Fruit fly (Drosophila melanogaster) whole organism, prepupa: ENCODE measurements around the gene CG46308.
"Not testable (repeated sequence)": the region's sequence is repeated elsewhere in the genome, so short reads cannot be mapped to it uniquely, and the experiment has no call there.

Experiments used
- Blimp-1 ChIP-seq: fragments of 200-800 bp; sonication (Bioruptor generic); optimal IDR thresholded peaks from 3 replicates; lab custom pipeline; 2017; ENCODE audit warnings: missing biosample characterization, missing genetic modification characterization, mild to moderate bottlenecking, moderate library complexity, missing genetic modification reagents
- CG11762 ChIP-seq: fragments of 200-800 bp; sonication (Bioruptor generic); optimal IDR thresholded peaks from 3 replicates; lab custom pipeline; 2016; ENCODE audit warnings: missing biosample characterization, missing genetic modification characterization; ENCODE audit not compliant: insufficient read depth
- CG15336 ChIP-seq: fragments of 200-800 bp; sonication (Bioruptor generic); IDR thresholded peaks from 2 replicates; pipeline ENCODE4 v1.3.6; 2022; ENCODE audit warnings: missing biosample characterization, missing genetic modification characterization
- CG1621 ChIP-seq: fragments of 200-800 bp; sonication (Bioruptor generic); optimal IDR thresholded peaks from 3 replicates; lab custom pipeline; 2018; ENCODE audit warnings: missing biosample characterization, mild to moderate bottlenecking, missing genetic modification characterization
- CG31627 ChIP-seq: fragments of 200-800 bp; sonication (Bioruptor generic); optimal IDR thresholded peaks from 3 replicates; lab custom pipeline; 2016; ENCODE audit warnings: missing biosample characterization, missing genetic modification characterization
- CG32006 ChIP-seq: fragments of 200-800 bp; sonication (Bioruptor generic); optimal IDR thresholded peaks from 3 replicates; lab custom pipeline; 2017; ENCODE audit warnings: missing biosample characterization, mild to moderate bottlenecking, missing genetic modification characterization
- CG3919 ChIP-seq: fragments of 200-800 bp; sonication (Bioruptor generic); optimal IDR thresholded peaks from 3 replicates; lab custom pipeline; 2016; ENCODE audit warnings: missing biosample characterization, missing genetic modification characterization
- CG4318 ChIP-seq: fragments of 200-800 bp; sonication (Bioruptor generic); optimal IDR thresholded peaks from 3 replicates; lab custom pipeline; 2017; ENCODE audit warnings: missing biosample characterization, mild to moderate bottlenecking, missing genetic modification characterization
- CG6276 ChIP-seq: fragments of 200-800 bp; sonication (Bioruptor generic); optimal IDR thresholded peaks from 2 replicates; lab custom pipeline; 2017; ENCODE audit warnings: missing biosample characterization, mild to moderate bottlenecking, missing genetic modification characterization
- CG6808 ChIP-seq: fragments of 200-800 bp; sonication (Bioruptor generic); optimal IDR thresholded peaks from 3 replicates; lab custom pipeline; 2017; ENCODE audit warnings: missing biosample characterization, missing genetic modification characterization, mild to moderate bottlenecking, moderate library complexity, missing genetic modification reagents
- CG6854 ChIP-seq: fragments of 200-800 bp; sonication (Bioruptor generic); optimal IDR thresholded peaks from 2 replicates; lab custom pipeline; 2017; ENCODE audit warnings: missing biosample characterization, mild to moderate bottlenecking, missing genetic modification characterization
- Eip78C ChIP-seq: fragments of 200-800 bp; sonication (Bioruptor generic); peaks from one replicate; lab custom pipeline; 2016; ENCODE audit warnings: missing biosample characterization, missing genetic modification characterization
- Eip93F ChIP-seq: fragments of 200-800 bp; sonication (Bioruptor generic); optimal IDR thresholded peaks from 2 replicates; lab custom pipeline; 2016; ENCODE audit warnings: missing biosample characterization, mild to moderate bottlenecking, missing genetic modification characterization
- Ets21C ChIP-seq: fragments of 200-800 bp; sonication (Bioruptor generic); optimal IDR thresholded peaks from 3 replicates; lab custom pipeline; 2016; ENCODE audit warnings: missing biosample characterization, missing genetic modification characterization
- Ets96B ChIP-seq: fragments of 200-800 bp; optimal IDR thresholded peaks from 2 replicates; lab custom pipeline; 2019; ENCODE audit warnings: missing biosample characterization, mild to moderate bottlenecking, missing genetic modification characterization, moderate library complexity
- Hr38 ChIP-seq: sonication (Bioruptor generic); optimal IDR thresholded peaks from 2 replicates; lab custom pipeline; 2016; ENCODE audit warnings: missing biosample characterization, missing genetic modification characterization
- Hr4 ChIP-seq: fragments of 200-800 bp; sonication (Bioruptor generic); optimal IDR thresholded peaks from 3 replicates; lab custom pipeline; 2016; ENCODE audit warnings: missing biosample characterization, missing genetic modification characterization
- Sox14 ChIP-seq: fragments of 200-800 bp; sonication (Bioruptor generic); optimal IDR thresholded peaks from 3 replicates; lab custom pipeline; 2016; ENCODE audit warnings: missing biosample characterization, missing genetic modification characterization
- cyc ChIP-seq: fragments of 200-800 bp; sonication (Bioruptor generic); optimal IDR thresholded peaks from 3 replicates; lab custom pipeline; 2016; ENCODE audit warnings: missing biosample characterization, missing genetic modification characterization
- dsx ChIP-seq: fragments of 200-800 bp; optimal IDR thresholded peaks from 3 replicates; lab custom pipeline; 2019; ENCODE audit warnings: missing biosample characterization, mild to moderate bottlenecking, missing genetic modification characterization, moderate library complexity; ENCODE audit not compliant: poor library complexity, severe bottlenecking
- eg ChIP-seq: fragments of 200-800 bp; sonication (Bioruptor generic); IDR thresholded peaks from 3 replicates; pipeline ENCODE4 v1.3.6; 2022; ENCODE audit warnings: missing biosample characterization, missing genetic modification characterization
- esn ChIP-seq: fragments of 200-800 bp; sonication (Bioruptor generic); optimal IDR thresholded peaks from 2 replicates; lab custom pipeline; 2016; ENCODE audit warnings: missing biosample characterization, mild to moderate bottlenecking, missing genetic modification characterization, moderate library complexity
- fd59A ChIP-seq: fragments of 200-800 bp; sonication (Bioruptor generic); optimal IDR thresholded peaks from 2 replicates; lab custom pipeline; 2017; ENCODE audit warnings: missing biosample characterization, mild to moderate bottlenecking, missing genetic modification characterization, missing genetic modification reagents
- fd85E ChIP-seq: fragments of 200-800 bp; sonication (Bioruptor generic); optimal IDR thresholded peaks from 3 replicates; lab custom pipeline; 2016; ENCODE audit warnings: missing biosample characterization, missing genetic modification characterization
- fkh ChIP-seq: fragments of 200-800 bp; sonication (Bioruptor generic); optimal IDR thresholded peaks from 3 replicates; lab custom pipeline; 2017; ENCODE audit warnings: missing biosample characterization, mild to moderate bottlenecking, missing genetic modification characterization, moderate library complexity
- lz ChIP-seq: fragments of 200-800 bp; sonication (Bioruptor generic); optimal IDR thresholded peaks from 3 replicates; lab custom pipeline; 2016; ENCODE audit warnings: missing biosample characterization, missing genetic modification characterization
- salr ChIP-seq, 2 experiments: fragments of 200-800 bp; sonication (Bioruptor generic); optimal IDR thresholded peaks; 3 replicates each; lab custom pipeline; 2016 to 2018; ENCODE audit warnings: missing biosample characterization in 2 of 2, missing genetic modification characterization in 2 of 2, mild to moderate bottlenecking in 1 of 2
- ss ChIP-seq, 2 experiments: fragments of 200-800 bp; sonication (Bioruptor generic); optimal IDR thresholded peaks; 2 replicates in 1 of 2; 3 replicates in 1 of 2; lab custom pipeline; 2017 to 2018; ENCODE audit warnings: mild to moderate bottlenecking in 2 of 2, missing biosample characterization in 2 of 2, missing genetic modification characterization in 2 of 2, moderate library complexity in 1 of 2
- svp ChIP-seq: fragments of 200-800 bp; sonication (Bioruptor generic); peaks from one replicate; lab custom pipeline; 2016; ENCODE audit warnings: missing biosample characterization, missing genetic modification characterization
- vri ChIP-seq: fragments of 200-800 bp; sonication (Bioruptor generic); optimal IDR thresholded peaks from 3 replicates; lab custom pipeline; 2016; ENCODE audit warnings: missing biosample characterization, mild to moderate bottlenecking, missing genetic modification characterization

CG46308 gene

DNA sequence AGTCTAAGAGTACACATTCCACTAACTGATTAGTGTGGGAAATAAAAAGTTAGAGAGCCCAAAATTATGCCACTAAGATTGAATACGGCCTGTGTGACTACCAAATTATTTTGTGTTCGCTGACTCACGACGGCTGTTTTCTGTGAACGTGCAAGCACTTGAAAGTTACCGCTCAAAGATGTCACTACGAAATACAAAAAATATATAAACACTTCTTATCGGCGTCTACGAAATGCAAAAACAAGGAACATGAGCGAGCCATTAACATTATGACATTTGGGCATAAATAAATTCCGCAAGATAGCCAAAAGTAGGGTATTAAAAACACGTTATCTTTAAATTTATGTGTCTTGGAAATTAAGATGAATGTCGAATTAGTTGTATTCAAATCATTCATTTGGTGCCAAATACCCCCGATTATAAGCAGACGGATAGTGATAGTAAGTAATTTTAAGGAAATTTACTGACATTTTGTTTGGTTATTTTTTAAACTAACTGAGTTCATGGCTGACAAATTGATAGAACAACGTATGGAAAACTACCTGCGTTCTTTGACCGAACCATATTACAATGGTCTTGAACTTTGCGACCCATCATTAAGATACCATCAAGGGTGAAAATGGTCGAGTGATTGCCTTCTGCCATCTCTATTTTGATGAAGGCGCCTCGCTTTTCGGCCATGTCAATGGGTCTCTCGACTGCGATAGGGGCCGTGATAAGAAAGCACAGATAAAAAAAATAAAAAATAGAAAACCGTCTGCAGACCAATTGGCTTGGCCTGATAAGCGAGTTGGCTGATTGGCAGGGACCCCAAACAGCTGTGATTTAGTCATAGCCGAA, 26.6 kb upstream of the CG46308 start, which contains the start of gene Tehao:
TSS of gene Tehao (plus strand) at position 828 of the 840 bp plus-strand sequence.
- TF ChIP-seq CG15336 (GFP tag; lab: Robert Waterston, UW) (no peak), vri (GFP tag; lab: Kevin White, UChicago) (peak; percentile 60), svp (GFP tag; lab: Kevin White, UChicago) (peak; percentile 78)

DNA sequence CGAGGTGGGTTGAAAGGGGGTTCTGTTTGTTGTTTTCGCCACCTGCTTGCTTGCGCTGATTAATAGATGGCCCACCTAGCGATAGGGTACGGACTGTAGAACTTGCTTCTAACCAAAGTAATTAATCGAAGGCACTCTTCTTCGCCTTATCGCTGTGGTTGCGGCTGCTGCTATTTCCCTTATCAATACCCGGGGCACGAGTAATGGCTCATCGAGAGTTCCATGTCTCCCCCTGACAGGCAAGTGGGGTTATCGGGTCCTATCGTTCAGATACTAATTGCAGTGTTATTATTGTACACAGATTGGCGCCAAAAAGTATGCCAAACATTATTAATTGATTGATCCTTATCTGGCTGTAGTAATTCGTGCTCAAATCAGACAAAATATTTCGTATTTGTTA, 24.8 kb upstream of the CG46308 start:
- TF ChIP-seq CG1621 (tag; lab: Kevin White, UChicago) (no peak), Eip78C (GFP tag; lab: Kevin White, UChicago) (no peak), fkh (GFP tag; lab: Kevin White, UChicago) (no peak), svp (GFP tag; lab: Kevin White, UChicago) (peak; percentile 87), Hr4 (no peak), Eip93F (GFP tag; lab: Kevin White, UChicago) (no peak), Ets96B (tag; lab: Kevin White, UChicago) (no peak), CG6854 (GFP tag; lab: Kevin White, UChicago) (no peak), vri (GFP tag; lab: Kevin White, UChicago) (peak; percentile 77), CG32006 (GFP tag; lab: Kevin White, UChicago) (no peak), CG4318 (no peak), esn (no peak), ss (GFP tag; optimal IDR thresholded peaks at IDR 0.05; lab: Kevin White, UChicago) (no peak), CG6276 (GFP tag; lab: Kevin White, UChicago) (no peak), Hr38 (GFP tag; lab: Kevin White, UChicago) (no peak), Ets21C (GFP tag; lab: Kevin White, UChicago) (no peak)
- TF ChIP-seq, all 60 proteins: peak for 2

dm6 chr2L:13445249-13445846, 16.2 kb upstream of the CG46308 start, which contains the start of gene Hacd2:
Gene Hacd2 (minus strand): TSS chr2L:13445651.
- TF ChIP-seq CG31627 (GFP tag; lab: Kevin White, UChicago) = peak; percentile 8
- peak; percentile 4 for TF ChIP-seq vri (GFP tag; lab: Kevin White, UChicago)
- TF ChIP-seq fd59A (GFP tag; lab: Kevin White, UChicago) = no peak
- peak; percentile 9 for TF ChIP-seq lz
- no peak for TF ChIP-seq dsx
- peak; percentile 53 for TF ChIP-seq Sox14 (GFP tag; lab: Kevin White, UChicago)
- TF ChIP-seq CG3919 (GFP tag; lab: Kevin White, UChicago) = no peak
- TF ChIP-seq salr (GFP tag; optimal IDR thresholded peaks at IDR 0.05; lab: Kevin White, UChicago) = no peak
- TF ChIP-seq svp (GFP tag; lab: Kevin White, UChicago) = peak; percentile 87
- peak; percentile 14 for TF ChIP-seq cyc
- TF ChIP-seq CG6808 (GFP tag; lab: Kevin White, UChicago) = no peak
- no peak for TF ChIP-seq CG15336 (GFP tag; lab: Robert Waterston, UW)
- TF ChIP-seq, all 60 proteins: peak for 6

dm6 chr2L:13449397-13449796, 12.2 kb upstream of the CG46308 start, which contains the start of gene Hsp60D:
Gene Hsp60D (minus strand): TSS chr2L:13449497.
- not testable (repeated sequence) for TF ChIP-seq fd85E (GFP tag; lab: Kevin White, UChicago); eg (GFP tag; lab: Robert Waterston, UW); CG11762 (GFP tag; lab: Kevin White, UChicago)

dm6 chr2L:13457037-13457547, 4.5 kb upstream of the CG46308 start, which contains the start of gene CG42809:
Gene CG42809 (plus strand): TSS chr2L:13457497.
- no peak for TF ChIP-seq dsx
- TF ChIP-seq Blimp-1 = no peak
